Worm (Caenorhabditis elegans) whole organism, mixed stage, embryonic: ENCODE data around the gene H20J04.9.

Source experiments
- elt-3 ChIP-seq: fragments of 150-350 bp; optimal IDR thresholded peaks from 2 replicates; lab custom pipeline; 2014; ENCODE audit warnings: missing biosample characterization, missing genetic modification characterization
- lin-13 ChIP-seq: fragments of 150-350 bp; optimal IDR thresholded peaks from 2 replicates; lab custom pipeline; 2014; ENCODE audit warnings: missing biosample characterization, missing genetic modification characterization
- nhr-12 ChIP-seq: fragments of 150-350 bp; optimal IDR thresholded peaks from 2 replicates; lab custom pipeline; 2014; ENCODE audit warnings: missing biosample characterization, missing genetic modification characterization
- pha-4 ChIP-seq: fragments of 150-350 bp; optimal IDR thresholded peaks from 2 replicates; lab custom pipeline; 2018; ENCODE audit warnings: missing biosample characterization, missing genetic modification reagents, missing genetic modification characterization

DNA sequence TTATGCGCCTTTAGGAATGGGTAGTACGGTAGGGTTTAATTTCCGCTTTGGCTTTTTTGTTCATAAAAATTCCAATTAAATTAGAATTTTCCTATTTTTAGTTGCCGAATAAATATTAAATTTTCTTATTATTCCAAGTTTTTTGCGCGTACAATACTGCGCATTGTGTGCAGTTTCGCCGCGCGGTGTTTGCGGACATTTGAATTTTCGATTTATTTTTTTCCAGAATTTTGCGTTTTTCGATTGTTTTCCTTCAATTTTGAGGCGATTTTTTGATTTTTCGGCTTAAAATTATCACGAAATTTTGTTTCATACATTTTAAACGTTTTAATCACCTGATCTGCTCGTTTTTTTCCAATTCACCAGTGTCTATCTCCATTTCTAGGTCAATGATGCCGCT lies 28.1 kb upstream of the H20J04.9 start, which contains the start of gene H20J04.6:
- TF ChIP-seq lin-13 (no peak), elt-3 (tag; lab: Kevin White, UChicago) (no peak), pha-4 (tag; lab: Kevin White, UChicago) (no peak), nhr-12 (tag; lab: Kevin White, UChicago) (no peak)
